Fruit fly (Drosophila melanogaster) whole organism, wandering third instar larva: ENCODE results near the gene eIF2alpha.

Experiments used
- CG9705 ChIP-seq: fragments of 200-800 bp; sonication (Bioruptor generic); optimal IDR thresholded peaks from 2 replicates; lab custom pipeline; 2018; ENCODE audit warnings: missing biosample characterization, mild to moderate bottlenecking, missing genetic modification characterization
- CrebA ChIP-seq: fragments of 200-800 bp; sonication (Bioruptor generic); optimal IDR thresholded peaks from 2 replicates; lab custom pipeline; 2016; ENCODE audit warnings: missing biosample characterization, mild to moderate bottlenecking, missing genetic modification characterization, borderline replicate concordance
- Mio ChIP-seq: sonication (Bioruptor generic); optimal IDR thresholded peaks from 2 replicates; lab custom pipeline; 2016; ENCODE audit warnings: missing biosample characterization, missing genetic modification characterization
- Vsx2 ChIP-seq: fragments of 200-300, 225-300 bp; sonication (Bioruptor generic); optimal IDR thresholded peaks from 2 replicates; lab custom pipeline; 2018; ENCODE audit warnings: missing biosample characterization, missing genetic modification characterization; ENCODE audit not compliant: partially characterized antibody
- dsf ChIP-seq: sonication (Bioruptor generic); optimal IDR thresholded peaks from 2 replicates; lab custom pipeline; 2016; ENCODE audit warnings: missing biosample characterization, missing genetic modification characterization, borderline replicate concordance
- psq ChIP-seq: fragments of 200-800 bp; sonication (Bioruptor generic); optimal IDR thresholded peaks from 3 replicates; lab custom pipeline; 2017; ENCODE audit warnings: missing biosample characterization, mild to moderate bottlenecking, missing genetic modification characterization, moderate library complexity

DNA sequence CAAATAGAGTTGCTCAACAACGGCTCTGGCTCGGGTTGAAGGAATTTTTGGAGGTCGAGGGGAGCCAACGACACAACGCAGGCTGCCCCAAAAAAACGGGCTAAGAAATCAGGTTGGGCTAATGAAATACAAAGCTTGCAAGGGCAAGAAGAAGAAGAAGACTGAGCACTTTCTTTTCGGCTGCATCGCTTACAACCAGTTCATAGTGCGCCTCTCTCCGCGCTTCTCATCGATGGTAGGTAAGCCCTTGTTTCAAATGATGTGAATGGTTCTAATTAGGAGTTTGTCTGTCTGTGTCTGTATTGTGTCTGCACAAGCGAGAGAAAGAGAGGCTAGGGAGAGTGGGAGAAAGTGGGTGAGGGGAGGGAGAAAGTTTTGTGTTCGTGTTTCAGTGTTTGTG is 9.8 kb upstream of the eIF2alpha start:
- TF ChIP-seq dsf (GFP tag; lab: Kevin White, UChicago) (no peak), Vsx2 (GFP tag; lab: Kevin White, UChicago) (no peak), CrebA (GFP tag; lab: Kevin White, UChicago) (no peak), CG9705 (GFP tag; lab: Kevin White, UChicago) (no peak), psq (GFP tag; lab: Kevin White, UChicago) (no peak), Mio (GFP tag; lab: Kevin White, UChicago) (no peak)
